Worm (Caenorhabditis elegans) whole organism, L4/young adult: Measurements from ENCODE around the gene M03F8.1.

ENCODE experiments used
- dao-5 ChIP-seq: sonication (generic microtip); optimal IDR thresholded peaks from 2 replicates; lab custom pipeline; 2016; ENCODE audit warnings: missing genotype, missing genetic modification characterization, moderate library complexity, missing compliant biosample characterization
- him-1 ChIP-seq: sonication (generic microtip); optimal IDR thresholded peaks from 2 replicates; lab custom pipeline; 2016; ENCODE audit warnings: missing genotype, missing genetic modification reagents, missing genetic modification characterization, missing compliant biosample characterization

- no peak for TF ChIP-seq him-1 (tag; lab: Kevin White, UChicago)
- TF ChIP-seq dao-5 (tag; lab: Kevin White, UChicago), result no peak
These were observed 23.2 kb upstream of the M03F8.1 start for ce11 chrV:5928006-5928405.
